Worm (Caenorhabditis elegans): ENCODE results near the gene pygo-1.

The pygo-1 gene

ce11 chrIV:5090993-5091793 lies 8.1 kb downstream of the pygo-1 start, which contains the start of the genes snpn-1 and C02B10.4 (continued):
- no peak for TF ChIP-seq ceh-28 (tag; optimal IDR thresholded peaks at IDR 0.05)
- TF ChIP-seq nhr-102 (tag; optimal IDR thresholded peaks at IDR 0.05), result no peak
- TF ChIP-seq mep-1 (tag; optimal IDR thresholded peaks at IDR 0.05), result peak; percentile 25
- peak; percentile 93 for TF ChIP-seq aha-1 (tag)
- TF ChIP-seq unc-62 (GFP tag; optimal IDR thresholded peaks at IDR 0.05 in 1 of 2), result peak in 1 of 2 experiments; percentile 37
- TF ChIP-seq unc-62 (tag; optimal IDR thresholded peaks at IDR 0.05), result no peak
- no peak for TF ChIP-seq pqm-1 (tag; optimal IDR thresholded peaks at IDR 0.05)
- TF ChIP-seq lin-1 (GFP tag; IDR thresholded peaks at IDR 0.05), result no peak
- TF ChIP-seq lim-7 (GFP tag; IDR thresholded peaks at IDR 0.05), result no peak
- TF ChIP-seq lir-3 (tag; optimal IDR thresholded peaks at IDR 0.05), result no peak
- peak; percentile 47 for TF ChIP-seq ces-1 (GFP tag; optimal IDR thresholded peaks at IDR 0.05)
- TF ChIP-seq nhr-10 (tag; optimal IDR thresholded peaks at IDR 0.05), result no peak
- TF ChIP-seq arid-1 (GFP tag; conservative IDR thresholded peaks at IDR 0.05), result 0 out of 2 replicates have a peak, but pooled peaks have one; percentile 34
- TF ChIP-seq Y105C5A.15 (GFP tag; IDR thresholded peaks at IDR 0.05), result no peak
- TF ChIP-seq snpc-4 (tag; optimal IDR thresholded peaks at IDR 0.05), result no peak
- TF ChIP-seq hif-1 (tag; optimal IDR thresholded peaks at IDR 0.05), result no peak
- no peak for TF ChIP-seq F49E8.2 (tag; optimal IDR thresholded peaks at IDR 0.05; ENCODE audit: borderline replicate concordance)
- no peak for TF ChIP-seq egl-43 (GFP tag; IDR thresholded peaks at IDR 0.05)
- no peak for TF ChIP-seq zfp-2 (tag; optimal IDR thresholded peaks at IDR 0.05)
- peak; percentile 3 for TF ChIP-seq rbr-2 (tag; optimal IDR thresholded peaks at IDR 0.05)
- no peak for TF ChIP-seq tra-1 (GFP tag; IDR thresholded peaks at IDR 0.05)
- no peak for TF ChIP-seq ztf-7 (tag; optimal IDR thresholded peaks at IDR 0.05)
- peak; percentile 34 for TF ChIP-seq lin-38 (GFP tag; IDR thresholded peaks at IDR 0.05)
- TF ChIP-seq ceh-82 (tag; optimal IDR thresholded peaks at IDR 0.05), result no peak
- TF ChIP-seq zfp-3 (GFP tag; conservative IDR thresholded peaks at IDR 0.05), result no peak
- no peak for TF ChIP-seq zag-1 (tag; optimal IDR thresholded peaks at IDR 0.05)
- TF ChIP-seq jun-1 (tag; optimal IDR thresholded peaks at IDR 0.05), result no peak
- no peak for TF ChIP-seq vab-7 (GFP tag; IDR thresholded peaks at IDR 0.05)
- TF ChIP-seq spr-3 (GFP tag; optimal IDR thresholded peaks at IDR 0.05), result no peak
- no peak for TF ChIP-seq lin-13 (GFP tag; optimal IDR thresholded peaks at IDR 0.05)
- no peak for TF ChIP-seq ctbp-1 (GFP tag; IDR thresholded peaks at IDR 0.05)
- no peak for TF ChIP-seq aly-2 (tag; optimal IDR thresholded peaks at IDR 0.05)
- TF ChIP-seq F44E2.7 (GFP tag; IDR thresholded peaks at IDR 0.05), result no peak
- no peak for TF ChIP-seq duxl-1 (tag; optimal IDR thresholded peaks at IDR 0.05; ENCODE audit: poor library complexity)
- TF ChIP-seq nhr-11 (tag; optimal IDR thresholded peaks at IDR 0.05), result no peak
- no peak for TF ChIP-seq daf-8 (GFP tag; IDR thresholded peaks at IDR 0.05)
- no peak for TF ChIP-seq nhr-48 (tag; optimal IDR thresholded peaks at IDR 0.05)
- TF ChIP-seq unc-130 (GFP tag; optimal IDR thresholded peaks at IDR 0.05), result no peak
- TF ChIP-seq madf-9 (GFP tag; conservative IDR thresholded peaks at IDR 0.05), result no peak
- TF ChIP-seq mdt-29 (GFP tag; IDR thresholded peaks at IDR 0.05), result no peak
- TF ChIP-seq ceh-20 (GFP tag; IDR thresholded peaks at IDR 0.05), result no peak
- TF ChIP-seq skn-1 (tag; optimal IDR thresholded peaks at IDR 0.05), result no peak
- TF ChIP-seq dmd-6 (GFP tag; IDR thresholded peaks at IDR 0.05), result no peak
